Worm (Caenorhabditis elegans): Measurements from ENCODE around the gene parp-2.

ce11 chrII:9605954-9606353 is 13.1 kb downstream of the parp-2 start:
- TF ChIP-seq ref-2 (tag; optimal IDR thresholded peaks at IDR 0.05) (no peak), hlh-13 (GFP tag; optimal IDR thresholded peaks at IDR 0.05) (no peak), ceh-2 (tag; optimal IDR thresholded peaks at IDR 0.05) (no peak), ama-1 (optimal IDR thresholded peaks at IDR 0.05) (no peak), unc-42 (tag; optimal IDR thresholded peaks at IDR 0.05) (no peak), fkh-10 (GFP tag; optimal IDR thresholded peaks at IDR 0.05) (no peak)
